Fruit fly (Drosophila melanogaster): ENCODE measurements around the gene CG15760.

CG15760 gene

DNA sequence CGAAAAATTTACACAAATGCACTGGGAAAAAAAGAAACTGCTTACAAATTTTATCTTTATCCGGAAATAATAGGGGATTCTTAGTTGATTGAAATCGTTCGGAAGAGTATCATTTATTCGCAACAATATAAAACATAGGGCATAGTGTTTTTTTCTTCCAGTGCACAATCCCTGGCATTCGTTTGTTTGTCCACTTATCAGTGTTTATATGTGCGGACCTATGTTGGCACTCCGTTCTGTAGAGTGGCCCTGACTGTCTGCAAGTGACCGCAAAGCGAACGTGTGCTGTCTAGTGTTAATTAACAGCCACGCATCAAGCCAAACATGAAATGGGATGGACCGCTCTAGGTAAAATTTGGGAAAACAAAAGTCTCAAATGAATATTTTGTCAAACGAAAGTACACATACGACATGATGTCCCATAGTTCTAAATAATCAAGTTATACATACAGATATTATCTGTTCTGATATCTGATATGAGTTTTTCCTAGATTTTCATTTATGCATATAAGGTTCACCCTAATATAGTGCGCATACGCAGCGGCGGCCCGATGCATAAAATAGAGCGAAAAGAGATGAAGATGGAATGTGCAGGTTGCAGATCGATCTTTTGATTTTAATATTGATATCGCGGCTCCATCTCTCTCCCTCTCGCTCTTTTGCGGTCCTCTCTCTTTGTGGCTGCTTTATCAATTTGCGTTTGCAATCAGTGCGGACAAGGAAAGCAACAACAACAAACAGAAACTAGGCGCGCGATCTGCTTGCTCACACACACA, 28.2 kb upstream of the CG15760 start (continued):
- peak; percentile 97 for TF ChIP-seq slbo (GFP tag; IDR thresholded peaks at IDR 0.05)
- peak; percentile 89 for TF ChIP-seq org-1 (GFP tag; optimal IDR thresholded peaks at IDR 0.05)
- no peak for TF ChIP-seq CG7271 (tag; optimal IDR thresholded peaks at IDR 0.05)
- TF ChIP-seq shn (GFP tag; optimal IDR thresholded peaks at IDR 0.05): peak; percentile 92
- TF ChIP-seq Jarid2 (GFP tag; optimal IDR thresholded peaks at IDR 0.05): peak; percentile 52
- peak; percentile 88 for TF ChIP-seq BtbVII (GFP tag; optimal IDR thresholded peaks at IDR 0.05)
- TF ChIP-seq HLHmδ (GFP tag; optimal IDR thresholded peaks at IDR 0.05): no peak
- TF ChIP-seq CG17328 (GFP tag; IDR thresholded peaks at IDR 0.05): peak; percentile 91
- TF ChIP-seq kah (GFP tag; optimal IDR thresholded peaks at IDR 0.05): peak; percentile 39
- TF ChIP-seq CG33557 (GFP tag; optimal IDR thresholded peaks at IDR 0.05): peak; percentile 68
- TF ChIP-seq CG3838 (GFP tag; optimal IDR thresholded peaks at IDR 0.05): peak; percentile 89
- TF ChIP-seq D (optimal IDR thresholded peaks at IDR 0.05): no peak
- peak; percentile 89 for TF ChIP-seq D (GFP tag; optimal IDR thresholded peaks at IDR 0.05)
- peak; percentile 74 for TF ChIP-seq Hand (GFP tag; optimal IDR thresholded peaks at IDR 0.05)
- TF ChIP-seq Dip3 (GFP tag; optimal IDR thresholded peaks at IDR 0.05): peak; percentile 96
- TF ChIP-seq CG11723 (GFP tag; optimal IDR thresholded peaks at IDR 0.05): peak; percentile 86
- TF ChIP-seq CG2120 (GFP tag; optimal IDR thresholded peaks at IDR 0.05): peak; percentile 97
- TF ChIP-seq phol (tag; optimal IDR thresholded peaks at IDR 0.05): peak; percentile 91
- peak; percentile 89 for TF ChIP-seq CG9437 (GFP tag; optimal IDR thresholded peaks at IDR 0.05)
- TF ChIP-seq sens-2 (GFP tag; IDR thresholded peaks at IDR 0.05): peak; percentile 88
- TF ChIP-seq Hmx (GFP tag; optimal IDR thresholded peaks at IDR 0.05): peak; percentile 87
- TF ChIP-seq Oaz (GFP tag; IDR thresholded peaks at IDR 0.05): peak; percentile 88
- TF ChIP-seq CHES-1-like (GFP tag; optimal IDR thresholded peaks at IDR 0.05): peak; percentile 96
- TF ChIP-seq dysf (GFP tag; IDR thresholded peaks at IDR 0.05): peak; percentile 95
- peak; percentile 7 for TF ChIP-seq ash1 (GFP tag; optimal IDR thresholded peaks at IDR 0.05)
- TF ChIP-seq CG13296 (GFP tag; optimal IDR thresholded peaks at IDR 0.05): peak; percentile 92
- no peak; the same call in 3 of the 4 replicates for TF ChIP-seq chinmo (GFP tag; IDR thresholded peaks at IDR 0.05; ENCODE audit: partially characterized antibody)
- TF ChIP-seq HLH3B (GFP tag; IDR thresholded peaks at IDR 0.05): peak; percentile 87
- TF ChIP-seq Hr78 (GFP tag; optimal IDR thresholded peaks at IDR 0.05): peak in 1 of 2 experiments; percentile 63
- peak; percentile 91 for TF ChIP-seq ken (GFP tag; IDR thresholded peaks at IDR 0.05)
- TF ChIP-seq CG9215 (GFP tag; IDR thresholded peaks at IDR 0.05): peak; percentile 89
- TF ChIP-seq gce (GFP tag; IDR thresholded peaks at IDR 0.05): peak; percentile 81
- no peak for TF ChIP-seq hth (optimal IDR thresholded peaks at IDR 0.05)
- TF ChIP-seq eve (GFP tag; optimal IDR thresholded peaks at IDR 0.05): peak in 1 of 2 experiments; percentile 97
- TF ChIP-seq chn (GFP tag; optimal IDR thresholded peaks at IDR 0.05): peak; percentile 95
- TF ChIP-seq psq (GFP tag; optimal IDR thresholded peaks at IDR 0.05): peak; percentile 72
- peak; percentile 87 for TF ChIP-seq nerfin-1 (tag; optimal IDR thresholded peaks at IDR 0.05)
- peak; percentile 95 for TF ChIP-seq CG16863 (GFP tag; optimal IDR thresholded peaks at IDR 0.05)
- TF ChIP-seq CG8478 (optimal IDR thresholded peaks at IDR 0.05): no peak
- peak; percentile 93 for TF ChIP-seq E2f1 (GFP tag; IDR thresholded peaks at IDR 0.05)
- TF ChIP-seq lilli (GFP tag; optimal IDR thresholded peaks at IDR 0.05): peak; percentile 97
- TF ChIP-seq CG12104 (GFP tag; optimal IDR thresholded peaks at IDR 0.05): peak; percentile 89
- TF ChIP-seq Drgx (GFP tag; IDR thresholded peaks at IDR 0.05): peak; percentile 90
- peak; percentile 97 for TF ChIP-seq vvl (GFP tag; IDR thresholded peaks at IDR 0.05)
- TF ChIP-seq Chrac-16 (GFP tag; optimal IDR thresholded peaks at IDR 0.05): peak; percentile 92
- peak; percentile 92 for TF ChIP-seq CG2889 (GFP tag; IDR thresholded peaks at IDR 0.05)
- TF ChIP-seq sqz (GFP tag; optimal IDR thresholded peaks at IDR 0.05): peak; percentile 89
- peak; percentile 62 for TF ChIP-seq CG17186 (GFP tag; optimal IDR thresholded peaks at IDR 0.05)
- peak; percentile 91 for TF ChIP-seq HHEX (GFP tag; optimal IDR thresholded peaks at IDR 0.05)
- peak; percentile 87 for TF ChIP-seq D19B (GFP tag; optimal IDR thresholded peaks at IDR 0.05)
- TF ChIP-seq CG7357 (GFP tag; IDR thresholded peaks at IDR 0.05): peak; percentile 88
